Worm (Caenorhabditis elegans) whole organism, L2 larva: ENCODE results near the gene ZK418.2.

Source experiments
- C34F6.9 ChIP-seq: fragments of 150-350 bp; optimal IDR thresholded peaks from 2 replicates; lab custom pipeline; 2014; ENCODE audit warnings: missing biosample characterization, missing genetic modification characterization
- aly-2 ChIP-seq: fragments of 150-350 bp; optimal IDR thresholded peaks from 2 replicates; lab custom pipeline; 2014; ENCODE audit warnings: missing biosample characterization, missing genetic modification characterization
- ama-1 ChIP-seq: fragments of 150-350 bp; optimal IDR thresholded peaks from 2 replicates; lab custom pipeline; 2018; ENCODE audit warnings: inconsistent platforms
- lin-13 ChIP-seq: fragments of 150-350 bp; optimal IDR thresholded peaks from 2 replicates; lab custom pipeline; 2014; ENCODE audit warnings: missing biosample characterization, missing genetic modification reagents, missing genetic modification characterization
- mdl-1 ChIP-seq, 2 experiments: fragments of 150-350 bp in 1 of 2; sonication (generic microtip) in 1 of 2; optimal IDR thresholded peaks; 2 replicates each; lab custom pipeline; 2017; ENCODE audit warnings: missing biosample characterization in 2 of 2, missing genetic modification characterization in 2 of 2
- nhr-11 ChIP-seq: fragments of 150-350 bp; optimal IDR thresholded peaks from 2 replicates; lab custom pipeline; 2014; ENCODE audit warnings: missing biosample characterization, missing genetic modification characterization
- nhr-77 ChIP-seq: fragments of 150-350 bp; optimal IDR thresholded peaks from 2 replicates; lab custom pipeline; 2014; ENCODE audit warnings: missing biosample characterization, missing genetic modification characterization
- skn-1 ChIP-seq: sonication (generic microtip); optimal IDR thresholded peaks from 2 replicates; lab custom pipeline; 2017; ENCODE audit warnings: missing biosample characterization, missing genetic modification characterization
- unc-39 ChIP-seq: fragments of 150-350 bp; optimal IDR thresholded peaks from 2 replicates; lab custom pipeline; 2014; ENCODE audit warnings: missing biosample characterization, missing genetic modification characterization
- ztf-4 ChIP-seq: fragments of 150-350 bp; optimal IDR thresholded peaks from 2 replicates; lab custom pipeline; 2014; ENCODE audit warnings: missing biosample characterization, missing genetic modification characterization

ce11 chrIII:7060531-7061095 lies 30.5 kb upstream of the ZK418.2 start, which contains the start of gene egg-2:
- TF ChIP-seq skn-1 (tag; lab: Kevin White, UChicago) (no peak), nhr-77 (tag; lab: Kevin White, UChicago) (no peak), mdl-1 (tag; optimal IDR thresholded peaks at IDR 0.05; lab: Kevin White, UChicago) (no peak), nhr-11 (tag; lab: Kevin White, UChicago) (no peak), ztf-4 (no peak), ama-1 (lab: Kevin White, UChicago) (no peak), C34F6.9 (tag; lab: Kevin White, UChicago) (no peak), unc-39 (tag; lab: Kevin White, UChicago) (no peak), lin-13 (GFP tag; lab: Kevin White, UChicago) (no peak), aly-2 (tag; lab: Kevin White, UChicago) (no peak)
